Worm (Caenorhabditis elegans) whole organism, L3 larva: Measurements from ENCODE around the gene nlp-59.
A peak's percentile ranks its signal among the peaks of the same experiment; 100 is the strongest.

Source experiments
- R02D3.7 ChIP-seq: fragments of 150-350 bp; optimal IDR thresholded peaks from 2 replicates; lab custom pipeline; 2014; ENCODE audit warnings: missing biosample characterization, missing genetic modification characterization
- ZK546.5 ChIP-seq: sonication (generic microtip); optimal IDR thresholded peaks from 2 replicates; lab custom pipeline; 2017; ENCODE audit warnings: missing biosample characterization, missing genetic modification characterization
- ceh-28 ChIP-seq: fragments of 150-350 bp; optimal IDR thresholded peaks from 2 replicates; lab custom pipeline; 2014; ENCODE audit warnings: missing biosample characterization, missing genetic modification reagents, missing genetic modification characterization
- ceh-9 ChIP-seq: sonication (generic microtip); optimal IDR thresholded peaks from 2 replicates; lab custom pipeline; 2018; ENCODE audit warnings: missing biosample characterization, missing genetic modification characterization
- egl-27 ChIP-seq: sonication (generic microtip); optimal IDR thresholded peaks from 4 replicates; lab custom pipeline; 2017; ENCODE audit warnings: missing biosample characterization, missing genetic modification reagents, missing genetic modification characterization
- egl-5 ChIP-seq: fragments of 150-350 bp; optimal IDR thresholded peaks from 2 replicates; lab custom pipeline; 2017; ENCODE audit warnings: missing biosample characterization, missing genetic modification reagents, missing genetic modification characterization, inconsistent platforms
- fkh-2 ChIP-seq: fragments of 150-350 bp; optimal IDR thresholded peaks from 2 replicates; lab custom pipeline; 2014; ENCODE audit warnings: missing biosample characterization, missing genetic modification reagents, missing genetic modification characterization
- fos-1 ChIP-seq: fragments of 150-350 bp; optimal IDR thresholded peaks from 2 replicates; lab custom pipeline; 2014; ENCODE audit warnings: missing biosample characterization, missing genetic modification characterization
- hmg-11 ChIP-seq: sonication (generic microtip); optimal IDR thresholded peaks from 2 replicates; lab custom pipeline; 2016; ENCODE audit warnings: missing genetic modification characterization, missing compliant biosample characterization
- jun-1 ChIP-seq: fragments of 150-350 bp; optimal IDR thresholded peaks from 2 replicates; lab custom pipeline; 2014; ENCODE audit warnings: missing biosample characterization, missing genetic modification reagents, missing genetic modification characterization
- lin-15B ChIP-seq: fragments of 150-350 bp; optimal IDR thresholded peaks from 2 replicates; lab custom pipeline; 2014; ENCODE audit warnings: missing biosample characterization, missing genetic modification characterization
- lin-39 ChIP-seq: fragments of 150-350 bp; optimal IDR thresholded peaks from 2 replicates; lab custom pipeline; 2018; ENCODE audit warnings: missing biosample characterization, missing genetic modification reagents, missing genetic modification characterization
- lsy-12 ChIP-seq: sonication (generic microtip); optimal IDR thresholded peaks from 2 replicates; lab custom pipeline; 2016; ENCODE audit warnings: mild to moderate bottlenecking, missing genetic modification characterization, missing compliant biosample characterization
- mdl-1 ChIP-seq: fragments of 150-350 bp; optimal IDR thresholded peaks from 2 replicates; lab custom pipeline; 2014; ENCODE audit warnings: missing biosample characterization, missing genetic modification characterization
- nhr-11 ChIP-seq: fragments of 150-350 bp; optimal IDR thresholded peaks from 2 replicates; lab custom pipeline; 2014; ENCODE audit warnings: missing biosample characterization, missing genetic modification characterization
- nhr-25 ChIP-seq: sonication (generic microtip); optimal IDR thresholded peaks from 2 replicates; lab custom pipeline; 2017; ENCODE audit warnings: missing biosample characterization, missing genetic modification characterization
- nhr-76 ChIP-seq: fragments of 150-350 bp; sonication (generic microtip); optimal IDR thresholded peaks from 5 replicates; lab custom pipeline; 2014; ENCODE audit warnings: missing biosample characterization, missing genetic modification characterization
- pha-4 ChIP-seq: fragments of 150-350 bp; optimal IDR thresholded peaks from 2 replicates; lab custom pipeline; 2014; ENCODE audit warnings: missing biosample characterization, missing genetic modification reagents, missing genetic modification characterization
- pqm-1 ChIP-seq: fragments of 150-350 bp; optimal IDR thresholded peaks from 2 replicates; lab custom pipeline; 2017; ENCODE audit warnings: missing biosample characterization, missing genetic modification characterization, inconsistent platforms
- skn-1 ChIP-seq: fragments of 150-350 bp; optimal IDR thresholded peaks from 2 replicates; lab custom pipeline; 2014; ENCODE audit warnings: missing biosample characterization, missing genetic modification characterization
- snpc-4 ChIP-seq: fragments of 150-350 bp; optimal IDR thresholded peaks from 2 replicates; lab custom pipeline; 2014; ENCODE audit warnings: missing biosample characterization, missing genetic modification characterization
- tbx-2 ChIP-seq: sonication (generic microtip); optimal IDR thresholded peaks from 2 replicates; lab custom pipeline; 2016; ENCODE audit warnings: mild to moderate bottlenecking, missing genetic modification characterization, missing compliant biosample characterization
- unc-39 ChIP-seq: sonication (generic microtip); optimal IDR thresholded peaks from 4 replicates; lab custom pipeline; 2017; ENCODE audit warnings: missing biosample characterization, missing genetic modification characterization
- ztf-4 ChIP-seq: fragments of 150-350 bp; optimal IDR thresholded peaks from 2 replicates; lab custom pipeline; 2014; ENCODE audit warnings: missing biosample characterization, missing genetic modification characterization

The nlp-59 gene

DNA sequence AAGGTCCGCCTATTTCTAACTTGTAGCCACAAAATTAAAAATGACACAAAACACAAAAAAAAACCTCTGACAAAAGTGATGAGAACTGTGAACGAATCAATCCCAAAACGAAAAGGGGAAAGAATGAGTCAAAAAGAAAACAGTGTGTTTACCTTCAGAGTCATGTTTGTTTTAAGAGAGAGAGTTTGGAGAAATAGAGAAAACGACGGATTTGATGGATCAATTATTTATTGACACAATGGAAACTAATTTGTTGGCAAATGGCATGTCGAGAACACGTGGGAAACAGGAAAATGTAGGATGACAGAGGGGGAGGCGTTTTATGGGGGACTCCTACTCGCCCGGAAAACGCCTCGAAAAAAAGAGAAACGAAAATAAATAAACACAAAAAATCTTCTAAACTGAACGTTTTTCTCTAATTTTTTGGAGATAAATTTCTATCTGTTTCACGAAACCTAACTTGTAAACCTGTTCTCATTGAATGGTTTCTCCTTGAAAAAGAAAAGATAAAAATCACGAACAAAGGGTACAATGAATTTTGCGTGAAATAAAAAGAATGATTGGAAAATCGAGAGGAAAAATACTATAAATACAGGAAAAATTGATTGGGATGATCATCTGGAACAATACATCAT, 45.7 kb downstream of the nlp-59 start:
- TF ChIP-seq unc-39 (tag; lab: Kevin White, UChicago) (no peak), snpc-4 (tag; lab: Kevin White, UChicago) (no peak), pha-4 (tag; lab: Kevin White, UChicago) (peak; percentile 94), hmg-11 (tag; lab: Kevin White, UChicago) (no peak), skn-1 (tag; lab: Kevin White, UChicago) (no peak), egl-5 (tag; lab: Kevin White, UChicago) (peak; percentile 1), egl-27 (tag; lab: Kevin White, UChicago) (no peak), ceh-28 (tag; lab: Kevin White, UChicago) (no peak), mdl-1 (tag; lab: Kevin White, UChicago) (no peak), nhr-25 (tag; lab: Kevin White, UChicago) (peak; percentile 19)

ce11 chrV:15020229-15020628, 49.0 kb downstream of the nlp-59 start, which contains the start of gene F14H8.2:
Gene F14H8.2, minus strand, starts transcription at chrV:15020329.
- TF ChIP-seq ztf-4 (no peak), ZK546.5 (tag; lab: Kevin White, UChicago) (no peak), pqm-1 (no peak)
- TF ChIP-seq, all 47 proteins: peak for 0

- TF ChIP-seq pqm-1 (no peak), lin-39 (no peak), ZK546.5 (tag; lab: Kevin White, UChicago) (no peak), fkh-2 (tag; lab: Kevin White, UChicago) (no peak), mdl-1 (tag; lab: Kevin White, UChicago) (no peak), ceh-9 (tag; lab: Kevin White, UChicago) (no peak), lsy-12 (no peak), tbx-2 (tag; lab: Kevin White, UChicago) (no peak), nhr-76 (no peak), ztf-4 (no peak), snpc-4 (tag; lab: Kevin White, UChicago) (no peak), fos-1 (tag; lab: Kevin White, UChicago) (no peak), lin-15B (tag; lab: Kevin White, UChicago) (no peak), R02D3.7 (tag; lab: Kevin White, UChicago) (no peak), jun-1 (no peak), nhr-11 (tag; lab: Kevin White, UChicago) (no peak)
Observed at ce11 chrV:15020732-15021131, 49.5 kb downstream of the nlp-59 start, which contains the start of gene F14H8.5. Gene F14H8.5, plus strand, starts transcription at chrV:15021032.
